Worm (Caenorhabditis elegans): ENCODE measurements around the gene sas-4.
"Not testable (repeated sequence)": the region's sequence is repeated elsewhere in the genome, so short reads cannot be mapped to it uniquely, and the experiment has no call there.

The sas-4 gene

ce11 chrIII:8339372-8339771 lies 21.0 kb upstream of the sas-4 start, which contains the start of gene clc-28:
Gene clc-28, minus strand, starts transcription at chrIII:8339472.
- TF ChIP-seq ama-1 (optimal IDR thresholded peaks at IDR 0.05); B0310.2 (tag; optimal IDR thresholded peaks at IDR 0.05); ets-7 (tag; optimal IDR thresholded peaks at IDR 0.05): not testable (repeated sequence)

- no peak for TF ChIP-seq flt-1 (GFP tag; IDR thresholded peaks at IDR 0.05)
- TF ChIP-seq tbx-11 (GFP tag; IDR thresholded peaks at IDR 0.05): no peak
- TF ChIP-seq aly-1 (tag; optimal IDR thresholded peaks at IDR 0.05): no peak
- no peak for TF ChIP-seq scrt-1 (GFP tag; IDR thresholded peaks at IDR 0.05)
- no peak for TF ChIP-seq ets-7 (tag; optimal IDR thresholded peaks at IDR 0.05)
- TF ChIP-seq hmbx-1 (tag; optimal IDR thresholded peaks at IDR 0.05): no peak
- no peak for TF ChIP-seq ama-1 (optimal IDR thresholded peaks at IDR 0.05)
- no peak for TF ChIP-seq ceh-36 (tag; optimal IDR thresholded peaks at IDR 0.05)
Observed at ce11 chrIII:8334432-8334831, 16.0 kb upstream of the sas-4 start, which contains the start of gene ZC262.4. Gene ZC262.4, minus strand, starts transcription at chrIII:8334532.

DNA sequence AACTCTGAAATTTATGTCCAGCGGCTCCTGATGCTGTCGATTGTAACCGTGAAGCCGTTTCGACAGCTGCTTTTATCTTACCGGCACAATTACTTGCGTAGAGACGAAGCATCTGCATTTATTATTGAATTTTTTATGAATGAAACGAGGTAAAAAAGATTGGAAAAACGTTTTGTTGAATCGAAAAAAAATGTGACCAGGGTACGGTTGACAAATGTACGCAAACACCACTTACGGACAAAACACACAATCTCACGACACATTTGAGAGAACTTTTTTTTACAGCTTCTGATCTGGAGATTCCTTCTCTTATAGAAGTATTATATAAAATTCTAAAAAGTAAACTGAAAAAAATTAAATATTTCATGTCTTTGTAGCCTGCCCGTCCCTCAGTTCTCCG lies 13.4 kb upstream of the sas-4 start, which contains the start of the genes mrps-18A and ZC262.2:
Gene mrps-18A (minus strand): TSS at position 141 of the 400 bp plus-strand sequence.
Gene ZC262.2 (plus strand): TSS at position 284 of the 400 bp plus-strand sequence.
- TF ChIP-seq hmbx-1 (tag; optimal IDR thresholded peaks at IDR 0.05) (no peak), pes-1 (GFP tag; IDR thresholded peaks at IDR 0.05) (no peak), ets-7 (tag; optimal IDR thresholded peaks at IDR 0.05) (no peak), sea-1 (GFP tag; conservative IDR thresholded peaks at IDR 0.05) (no peak), flt-1 (GFP tag; IDR thresholded peaks at IDR 0.05) (no peak), hmg-4 (GFP tag; optimal IDR thresholded peaks at IDR 0.05) (no peak)

DNA sequence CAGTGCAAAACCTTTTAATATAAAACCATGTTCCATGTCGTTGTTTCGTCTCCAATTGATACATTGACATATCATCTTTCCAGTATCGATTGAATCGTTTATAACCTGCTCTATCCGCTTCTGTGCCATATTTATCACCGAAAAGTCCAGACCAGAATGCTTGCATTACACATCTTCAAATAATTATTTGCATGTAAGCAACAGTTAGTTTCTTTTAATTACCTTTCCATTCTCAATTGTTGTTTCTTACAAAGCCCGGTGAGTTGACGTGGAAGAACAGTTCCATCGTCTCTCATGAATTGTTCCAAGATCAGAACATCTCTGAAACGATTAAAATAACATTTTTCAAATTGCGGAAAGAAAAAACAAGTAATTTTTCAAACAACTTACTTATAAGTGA lies 12.8 kb upstream of the sas-4 start, which contains the start of gene iglr-2:
Gene iglr-2 (minus strand): TSS at position 101 of the 400 bp plus-strand sequence.
- no peak for TF ChIP-seq ceh-13 (GFP tag; optimal IDR thresholded peaks at IDR 0.05)
- no peak for TF ChIP-seq ama-1 (optimal IDR thresholded peaks at IDR 0.05)
- no peak for TF ChIP-seq F13C5.2 (tag; optimal IDR thresholded peaks at IDR 0.05)
- TF ChIP-seq ceh-36 (tag; optimal IDR thresholded peaks at IDR 0.05): no peak
- no peak for TF ChIP-seq sea-1 (GFP tag; conservative IDR thresholded peaks at IDR 0.05)
- TF ChIP-seq aly-1 (tag; optimal IDR thresholded peaks at IDR 0.05): no peak
- TF ChIP-seq hmg-4 (GFP tag; optimal IDR thresholded peaks at IDR 0.05): no peak
- TF ChIP-seq pes-1 (GFP tag; IDR thresholded peaks at IDR 0.05): no peak
- TF ChIP-seq tra-4 (tag; optimal IDR thresholded peaks at IDR 0.05): no peak
- TF ChIP-seq flt-1 (GFP tag; IDR thresholded peaks at IDR 0.05): no peak
- TF ChIP-seq ets-7 (tag; optimal IDR thresholded peaks at IDR 0.05): no peak
- no peak for TF ChIP-seq scrt-1 (GFP tag; IDR thresholded peaks at IDR 0.05)
- TF ChIP-seq B0310.2 (tag; optimal IDR thresholded peaks at IDR 0.05): no peak
- no peak for TF ChIP-seq hnd-1 (tag; optimal IDR thresholded peaks at IDR 0.05)
- TF ChIP-seq tbx-11 (GFP tag; IDR thresholded peaks at IDR 0.05): no peak
- no peak for TF ChIP-seq tbx-37 (GFP tag; conservative IDR thresholded peaks at IDR 0.05)
- TF ChIP-seq hmbx-1 (tag; optimal IDR thresholded peaks at IDR 0.05): no peak

ce11 chrIII:8325574-8326513 lies 7.5 kb upstream of the sas-4 start, which contains the start of gene ZC262.13:
Gene ZC262.13, plus strand, starts transcription at chrIII:8326214.
- TF ChIP-seq hnd-1 (tag; optimal IDR thresholded peaks at IDR 0.05): no peak
- TF ChIP-seq scrt-1 (GFP tag; IDR thresholded peaks at IDR 0.05): no peak
- no peak for TF ChIP-seq ceh-36 (tag; optimal IDR thresholded peaks at IDR 0.05)
- TF ChIP-seq aly-1 (tag; optimal IDR thresholded peaks at IDR 0.05): no peak
- no peak for TF ChIP-seq flt-1 (GFP tag; IDR thresholded peaks at IDR 0.05)
- no peak for TF ChIP-seq tbx-37 (GFP tag; conservative IDR thresholded peaks at IDR 0.05)
- no peak for TF ChIP-seq F13C5.2 (tag; optimal IDR thresholded peaks at IDR 0.05)
- no peak for TF ChIP-seq sea-1 (GFP tag; conservative IDR thresholded peaks at IDR 0.05)
- TF ChIP-seq tra-4 (tag; optimal IDR thresholded peaks at IDR 0.05): no peak
- TF ChIP-seq hmbx-1 (tag; optimal IDR thresholded peaks at IDR 0.05): no peak
- TF ChIP-seq tbx-11 (GFP tag; IDR thresholded peaks at IDR 0.05): no peak
- TF ChIP-seq ets-7 (tag; optimal IDR thresholded peaks at IDR 0.05): no peak
- no peak for TF ChIP-seq hmg-4 (GFP tag; optimal IDR thresholded peaks at IDR 0.05)
- no peak for TF ChIP-seq ama-1 (optimal IDR thresholded peaks at IDR 0.05)
- no peak for TF ChIP-seq pes-1 (GFP tag; IDR thresholded peaks at IDR 0.05)

- TF ChIP-seq sea-1 (GFP tag; conservative IDR thresholded peaks at IDR 0.05): no peak
- TF ChIP-seq hmbx-1 (tag; optimal IDR thresholded peaks at IDR 0.05): no peak
- no peak for TF ChIP-seq scrt-1 (GFP tag; IDR thresholded peaks at IDR 0.05)
- TF ChIP-seq ets-7 (tag; optimal IDR thresholded peaks at IDR 0.05): no peak
- no peak for TF ChIP-seq hnd-1 (tag; optimal IDR thresholded peaks at IDR 0.05)
- TF ChIP-seq hmg-4 (GFP tag; optimal IDR thresholded peaks at IDR 0.05): no peak
- TF ChIP-seq aly-1 (tag; optimal IDR thresholded peaks at IDR 0.05): no peak
- no peak for TF ChIP-seq pes-1 (GFP tag; IDR thresholded peaks at IDR 0.05)
- no peak for TF ChIP-seq tbx-11 (GFP tag; IDR thresholded peaks at IDR 0.05)
- TF ChIP-seq ceh-36 (tag; optimal IDR thresholded peaks at IDR 0.05): no peak
- TF ChIP-seq ama-1 (optimal IDR thresholded peaks at IDR 0.05): no peak
- no peak for TF ChIP-seq B0310.2 (tag; optimal IDR thresholded peaks at IDR 0.05)
- TF ChIP-seq tbx-37 (GFP tag; conservative IDR thresholded peaks at IDR 0.05): no peak
- no peak for TF ChIP-seq tra-4 (tag; optimal IDR thresholded peaks at IDR 0.05)
- TF ChIP-seq F13C5.2 (tag; optimal IDR thresholded peaks at IDR 0.05): no peak
- TF ChIP-seq flt-1 (GFP tag; IDR thresholded peaks at IDR 0.05): no peak
- no peak for TF ChIP-seq ceh-13 (GFP tag; optimal IDR thresholded peaks at IDR 0.05)
Observed at ce11 chrIII:8324412-8324811, 6.0 kb upstream of the sas-4 start, which contains the start of gene F10E9.12. Gene F10E9.12, plus strand, starts transcription at chrIII:8324542.

- TF ChIP-seq tbx-37 (GFP tag; conservative IDR thresholded peaks at IDR 0.05): no peak
- TF ChIP-seq F13C5.2 (tag; optimal IDR thresholded peaks at IDR 0.05): no peak
- no peak for TF ChIP-seq hnd-1 (tag; optimal IDR thresholded peaks at IDR 0.05)
- no peak for TF ChIP-seq ama-1 (optimal IDR thresholded peaks at IDR 0.05)
- no peak for TF ChIP-seq pes-1 (GFP tag; IDR thresholded peaks at IDR 0.05)
- no peak for TF ChIP-seq tbx-11 (GFP tag; IDR thresholded peaks at IDR 0.05)
- no peak for TF ChIP-seq tra-4 (tag; optimal IDR thresholded peaks at IDR 0.05)
- no peak for TF ChIP-seq hmbx-1 (tag; optimal IDR thresholded peaks at IDR 0.05)
- TF ChIP-seq aly-1 (tag; optimal IDR thresholded peaks at IDR 0.05): no peak
- TF ChIP-seq B0310.2 (tag; optimal IDR thresholded peaks at IDR 0.05): no peak
- no peak for TF ChIP-seq flt-1 (GFP tag; IDR thresholded peaks at IDR 0.05)
- no peak for TF ChIP-seq sea-1 (GFP tag; conservative IDR thresholded peaks at IDR 0.05)
- TF ChIP-seq ets-7 (tag; optimal IDR thresholded peaks at IDR 0.05): no peak
- TF ChIP-seq ceh-13 (GFP tag; optimal IDR thresholded peaks at IDR 0.05): no peak
- no peak for TF ChIP-seq ceh-36 (tag; optimal IDR thresholded peaks at IDR 0.05)
Observed at ce11 chrIII:8322645-8323213, 4.3 kb upstream of the sas-4 start, which contains the start of gene F10E9.1. Gene F10E9.1, plus strand, starts transcription at chrIII:8323163.
